Worm (Caenorhabditis elegans): ENCODE measurements around the gene F57G9.7.

ce11 chrII:12380888-12381287 is 16.7 kb downstream of the F57G9.7 start:
- TF ChIP-seq lin-1 (GFP tag; IDR thresholded peaks at IDR 0.05) (no peak), ceh-82 (tag; optimal IDR thresholded peaks at IDR 0.05) (no peak), lsy-2 (tag; optimal IDR thresholded peaks at IDR 0.05) (no peak), lir-3 (tag; optimal IDR thresholded peaks at IDR 0.05) (no peak)

All from whole organism, L4 larva.